Fruit fly (Drosophila melanogaster): ENCODE measurements around the gene JMJD5.

DNA sequence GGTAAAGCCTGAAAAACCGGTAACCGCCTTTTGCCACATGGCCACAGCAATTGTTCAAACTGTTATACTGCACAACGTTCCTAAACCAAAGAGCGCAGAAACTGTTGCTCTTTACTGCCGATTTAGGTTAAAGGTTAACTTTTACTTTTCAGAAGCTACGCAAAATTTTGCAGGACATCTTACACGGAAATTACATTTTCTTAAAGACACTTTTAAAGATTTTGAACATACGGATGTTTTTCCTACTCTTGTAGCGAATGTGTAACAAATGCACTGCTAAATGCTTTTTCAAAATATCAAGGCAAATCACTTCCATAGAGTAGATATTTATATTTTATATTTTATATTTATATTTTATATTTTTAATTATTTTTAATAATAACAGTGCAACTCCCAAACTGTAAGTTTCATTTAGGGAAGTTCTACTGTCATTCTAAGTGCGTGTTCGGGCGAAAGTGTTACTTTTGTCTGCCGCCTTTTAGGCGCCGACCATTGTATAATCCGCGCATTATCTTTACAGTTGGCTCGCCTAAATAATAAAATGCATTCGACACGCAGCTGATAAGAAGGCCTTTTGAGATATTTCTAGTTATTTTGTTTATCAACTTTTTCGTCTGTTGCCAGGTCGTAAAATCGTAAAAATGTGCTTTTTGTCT, 41.2 kb upstream of the JMJD5 start:
- TF ChIP-seq CG33017 (tag; optimal IDR thresholded peaks at IDR 0.05) (no peak), pad (GFP tag; optimal IDR thresholded peaks at IDR 0.05) (no peak), ovo (GFP tag; optimal IDR thresholded peaks at IDR 0.05) (no peak), CG5204 (GFP tag; optimal IDR thresholded peaks at IDR 0.05) (no peak), CG11617 (GFP tag; optimal IDR thresholded peaks at IDR 0.05) (no peak), CG7101 (tag; optimal IDR thresholded peaks at IDR 0.05) (no peak)

Data from whole organism, adult.